Worm (Caenorhabditis elegans): ENCODE results near the gene col-151.

col-151 gene

DNA sequence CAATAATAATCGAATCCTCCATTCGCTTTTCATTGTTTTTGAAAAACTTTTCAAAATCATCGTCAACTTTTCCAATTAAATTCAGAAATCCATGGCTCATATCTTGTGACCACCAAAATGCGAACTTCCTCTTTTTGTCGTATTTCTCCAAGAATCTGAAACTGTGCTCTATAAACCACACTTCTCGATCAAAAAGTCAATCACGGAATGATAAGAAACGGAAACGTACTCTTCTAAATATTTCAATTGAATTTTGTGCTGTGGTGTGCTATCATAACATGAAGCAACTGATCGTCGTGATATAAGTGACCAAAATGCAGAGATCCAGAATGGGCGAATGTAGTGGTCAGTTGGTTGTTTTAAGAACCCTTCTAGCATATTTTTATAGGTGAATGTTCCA is 9.7 kb upstream of the col-151 start:
- no peak for TF ChIP-seq hmg-4 (GFP tag; optimal IDR thresholded peaks at IDR 0.05)
- TF ChIP-seq B0310.2 (tag; optimal IDR thresholded peaks at IDR 0.05): no peak
- no peak for TF ChIP-seq flt-1 (GFP tag; IDR thresholded peaks at IDR 0.05)
- TF ChIP-seq tbx-11 (GFP tag; IDR thresholded peaks at IDR 0.05): no peak

DNA sequence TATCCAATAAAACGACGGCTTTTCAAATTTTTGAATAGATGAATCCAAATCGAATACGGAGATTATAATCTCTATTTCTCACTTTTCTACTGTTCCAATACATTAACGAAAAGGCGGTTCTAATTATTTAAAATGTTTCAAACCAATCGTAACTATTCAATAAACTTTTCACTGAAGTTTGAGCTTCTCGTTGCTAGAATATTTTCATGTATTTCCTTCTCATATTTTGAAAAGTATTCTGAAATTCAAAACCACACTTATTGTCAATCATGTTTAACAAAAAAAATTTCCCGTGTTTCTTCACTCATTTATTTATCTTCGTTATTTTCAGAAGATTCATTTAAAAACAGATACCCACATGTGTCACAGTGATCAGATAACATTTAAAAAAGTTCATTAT is 7.8 kb upstream of the col-151 start, which contains the start of gene F15H10.8:
Gene F15H10.8 (minus strand): TSS at position 101 of the 400 bp plus-strand sequence.
- no peak for TF ChIP-seq hnd-1 (tag; optimal IDR thresholded peaks at IDR 0.05)
- no peak for TF ChIP-seq pes-1 (GFP tag; IDR thresholded peaks at IDR 0.05)
- no peak for TF ChIP-seq sea-1 (GFP tag; conservative IDR thresholded peaks at IDR 0.05)
- TF ChIP-seq ama-1 (optimal IDR thresholded peaks at IDR 0.05): no peak
- no peak for TF ChIP-seq aly-1 (tag; optimal IDR thresholded peaks at IDR 0.05)
- TF ChIP-seq flt-1 (GFP tag; IDR thresholded peaks at IDR 0.05): no peak
- TF ChIP-seq ceh-13 (GFP tag; optimal IDR thresholded peaks at IDR 0.05): no peak
- TF ChIP-seq hmbx-1 (tag; optimal IDR thresholded peaks at IDR 0.05): no peak
- TF ChIP-seq tbx-11 (GFP tag; IDR thresholded peaks at IDR 0.05): no peak
- no peak for TF ChIP-seq ceh-36 (tag; optimal IDR thresholded peaks at IDR 0.05)
- TF ChIP-seq scrt-1 (GFP tag; IDR thresholded peaks at IDR 0.05): no peak
- no peak for TF ChIP-seq tbx-37 (GFP tag; conservative IDR thresholded peaks at IDR 0.05)
- TF ChIP-seq hmg-4 (GFP tag; optimal IDR thresholded peaks at IDR 0.05): no peak
- no peak for TF ChIP-seq B0310.2 (tag; optimal IDR thresholded peaks at IDR 0.05)
- no peak for TF ChIP-seq F13C5.2 (tag; optimal IDR thresholded peaks at IDR 0.05)

DNA sequence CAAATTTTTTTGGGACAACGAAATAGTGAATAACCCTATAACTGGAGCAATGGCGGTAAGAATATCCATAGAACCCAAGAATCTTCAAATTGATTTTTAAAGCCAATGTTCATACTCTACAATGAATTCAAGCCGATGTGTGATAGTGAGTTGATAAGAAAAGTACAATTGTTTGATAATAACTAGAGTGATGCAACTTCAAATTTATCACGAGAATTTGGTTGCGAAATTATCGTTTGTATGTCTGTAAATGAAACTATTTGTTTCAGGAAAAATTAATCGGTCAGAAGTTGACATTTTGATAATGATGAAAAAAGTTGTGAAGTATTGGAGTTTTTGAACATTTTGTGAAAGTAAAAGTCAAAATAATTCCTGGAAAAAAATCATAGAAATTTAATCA is 4.3 kb upstream of the col-151 start:
- no peak for TF ChIP-seq ama-1 (optimal IDR thresholded peaks at IDR 0.05)

DNA sequence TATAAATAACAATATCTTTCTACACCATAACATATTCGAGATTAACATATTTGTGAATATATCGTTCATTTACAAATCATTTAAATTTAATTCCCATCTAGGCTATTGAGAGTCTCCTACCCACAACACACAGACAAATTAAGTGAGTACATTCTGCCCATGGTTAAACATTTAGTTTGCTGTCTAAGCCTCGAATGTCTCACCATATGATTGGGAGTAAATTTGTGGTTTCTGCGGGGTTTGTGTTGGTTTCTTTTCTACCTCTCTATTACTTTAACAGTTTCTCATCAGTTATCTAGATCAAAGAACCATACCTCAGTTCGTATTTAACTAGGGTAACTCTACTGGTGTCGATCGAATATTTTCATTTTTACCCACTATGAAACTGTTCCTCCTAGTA is 3.4 kb upstream of the col-151 start, which contains the start of gene ugt-2:
Gene ugt-2 (plus strand): TSS at position 371 of the 400 bp plus-strand sequence.
- TF ChIP-seq flt-1 (GFP tag; IDR thresholded peaks at IDR 0.05) (no peak), sea-1 (GFP tag; conservative IDR thresholded peaks at IDR 0.05) (no peak), ceh-36 (tag; optimal IDR thresholded peaks at IDR 0.05) (no peak), ets-7 (tag; optimal IDR thresholded peaks at IDR 0.05) (no peak)

DNA sequence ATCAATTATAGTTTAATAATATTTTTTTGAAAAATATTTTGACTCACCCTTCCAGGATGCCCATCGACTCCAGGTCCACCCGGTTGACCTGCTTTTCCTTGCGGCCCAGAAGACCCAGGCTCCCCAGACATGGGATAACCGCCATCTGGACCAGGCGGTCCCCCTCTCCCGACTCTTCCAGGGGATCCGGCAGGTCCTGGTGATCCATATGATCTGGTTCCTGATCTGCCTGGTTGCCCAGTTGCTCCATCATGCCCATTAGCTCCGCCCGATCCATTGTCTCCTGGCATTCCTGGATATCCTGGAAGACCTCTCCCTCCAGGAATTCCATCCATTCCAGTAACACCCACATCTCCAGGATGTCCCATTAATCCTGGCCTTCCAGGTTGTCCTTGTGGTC is 1.3 kb downstream of the col-151 start:
- TF ChIP-seq sea-1 (GFP tag; conservative IDR thresholded peaks at IDR 0.05): no peak
- no peak for TF ChIP-seq tbx-37 (GFP tag; conservative IDR thresholded peaks at IDR 0.05)
- TF ChIP-seq pes-1 (GFP tag; IDR thresholded peaks at IDR 0.05): no peak
- no peak for TF ChIP-seq hnd-1 (tag; optimal IDR thresholded peaks at IDR 0.05)
- TF ChIP-seq aly-1 (tag; optimal IDR thresholded peaks at IDR 0.05): no peak
- no peak for TF ChIP-seq ama-1 (optimal IDR thresholded peaks at IDR 0.05)
- TF ChIP-seq ceh-13 (GFP tag; optimal IDR thresholded peaks at IDR 0.05): no peak
- TF ChIP-seq ets-7 (tag; optimal IDR thresholded peaks at IDR 0.05): no peak
- no peak for TF ChIP-seq hmg-4 (GFP tag; optimal IDR thresholded peaks at IDR 0.05)
- TF ChIP-seq ceh-36 (tag; optimal IDR thresholded peaks at IDR 0.05): no peak

DNA sequence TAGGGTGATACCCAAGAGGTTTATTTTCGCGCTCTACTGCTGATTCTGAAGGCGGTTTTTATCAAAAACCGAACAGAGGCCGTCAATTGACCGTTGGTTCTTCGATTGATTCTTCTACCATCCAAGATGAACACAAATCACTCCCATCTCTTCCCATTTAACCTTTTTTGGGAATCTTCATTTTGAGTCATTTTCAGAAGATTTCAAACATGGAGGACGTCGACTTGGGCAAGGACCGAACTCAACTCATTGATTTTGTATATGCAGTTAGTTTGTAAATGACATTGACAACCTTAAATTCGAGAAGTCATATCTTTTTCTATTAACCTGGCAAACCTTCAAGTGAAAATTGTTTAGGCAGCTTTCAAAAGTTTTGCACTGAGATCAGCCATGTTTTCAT is 6.7 kb downstream of the col-151 start, which contains the start of gene AC3.5:
Gene AC3.5 (plus strand): TSS at position 210 of the 400 bp plus-strand sequence.
- no peak for TF ChIP-seq hmg-4 (GFP tag; optimal IDR thresholded peaks at IDR 0.05)
- no peak for TF ChIP-seq scrt-1 (GFP tag; IDR thresholded peaks at IDR 0.05)
- TF ChIP-seq tbx-11 (GFP tag; IDR thresholded peaks at IDR 0.05): no peak
- no peak for TF ChIP-seq ama-1 (optimal IDR thresholded peaks at IDR 0.05)
- TF ChIP-seq B0310.2 (tag; optimal IDR thresholded peaks at IDR 0.05): no peak
- TF ChIP-seq ceh-36 (tag; optimal IDR thresholded peaks at IDR 0.05): no peak
- no peak for TF ChIP-seq hnd-1 (tag; optimal IDR thresholded peaks at IDR 0.05)
- TF ChIP-seq pes-1 (GFP tag; IDR thresholded peaks at IDR 0.05): no peak

DNA sequence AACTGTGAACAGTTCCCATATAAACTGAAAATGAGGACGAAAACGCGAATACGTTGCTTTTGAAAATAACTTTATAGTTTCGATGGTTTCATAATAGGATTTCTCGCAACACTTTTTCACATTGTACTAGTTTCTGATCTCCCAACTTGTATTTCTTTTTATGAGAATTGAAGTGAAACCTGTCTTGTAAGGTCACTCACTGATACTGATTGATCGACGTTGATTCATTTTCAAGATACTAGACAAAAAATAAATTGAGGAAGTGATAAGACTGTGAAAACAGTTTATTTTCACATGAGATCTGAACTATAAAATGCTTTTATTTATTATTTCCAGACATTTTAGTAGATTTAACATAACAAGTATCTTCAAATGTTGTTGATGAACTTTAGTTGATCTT is 7.6 kb downstream of the col-151 start:
- TF ChIP-seq tra-4 (tag; optimal IDR thresholded peaks at IDR 0.05): no peak
- no peak for TF ChIP-seq F13C5.2 (tag; optimal IDR thresholded peaks at IDR 0.05)
- TF ChIP-seq ama-1 (optimal IDR thresholded peaks at IDR 0.05): no peak
- TF ChIP-seq hmbx-1 (tag; optimal IDR thresholded peaks at IDR 0.05): no peak
- no peak for TF ChIP-seq aly-1 (tag; optimal IDR thresholded peaks at IDR 0.05)
- no peak for TF ChIP-seq hmg-4 (GFP tag; optimal IDR thresholded peaks at IDR 0.05)
- no peak for TF ChIP-seq sea-1 (GFP tag; conservative IDR thresholded peaks at IDR 0.05)

DNA sequence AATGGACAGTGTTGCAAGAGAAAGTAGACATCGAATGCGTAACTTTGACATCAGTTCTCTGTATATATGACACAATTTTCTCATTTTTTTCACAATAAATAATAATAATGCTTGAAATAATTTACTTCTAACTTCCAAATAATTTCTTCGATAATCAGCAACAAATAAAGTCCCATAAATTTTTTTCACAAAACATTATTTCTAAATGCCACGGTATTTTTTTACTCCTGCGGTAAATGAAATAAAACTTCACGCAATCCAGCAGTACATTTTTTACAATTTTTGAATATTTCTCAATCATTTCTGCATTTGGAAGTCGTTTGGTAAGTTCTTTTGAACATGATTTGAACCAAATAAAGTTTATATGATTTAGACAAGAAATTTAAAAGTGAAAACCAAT is 11.1 kb downstream of the col-151 start, which contains the start of gene spe-10:
Gene spe-10 (plus strand): TSS at position 301 of the 400 bp plus-strand sequence.
- TF ChIP-seq ceh-36 (tag; optimal IDR thresholded peaks at IDR 0.05): no peak
- TF ChIP-seq B0310.2 (tag; optimal IDR thresholded peaks at IDR 0.05): no peak
- TF ChIP-seq pes-1 (GFP tag; IDR thresholded peaks at IDR 0.05): no peak
- no peak for TF ChIP-seq ceh-13 (GFP tag; optimal IDR thresholded peaks at IDR 0.05)
- TF ChIP-seq F13C5.2 (tag; optimal IDR thresholded peaks at IDR 0.05): no peak
- no peak for TF ChIP-seq scrt-1 (GFP tag; IDR thresholded peaks at IDR 0.05)
- no peak for TF ChIP-seq tbx-11 (GFP tag; IDR thresholded peaks at IDR 0.05)
- no peak for TF ChIP-seq hnd-1 (tag; optimal IDR thresholded peaks at IDR 0.05)
- no peak for TF ChIP-seq hmg-4 (GFP tag; optimal IDR thresholded peaks at IDR 0.05)
- TF ChIP-seq ama-1 (optimal IDR thresholded peaks at IDR 0.05): no peak
- no peak for TF ChIP-seq aly-1 (tag; optimal IDR thresholded peaks at IDR 0.05)

DNA sequence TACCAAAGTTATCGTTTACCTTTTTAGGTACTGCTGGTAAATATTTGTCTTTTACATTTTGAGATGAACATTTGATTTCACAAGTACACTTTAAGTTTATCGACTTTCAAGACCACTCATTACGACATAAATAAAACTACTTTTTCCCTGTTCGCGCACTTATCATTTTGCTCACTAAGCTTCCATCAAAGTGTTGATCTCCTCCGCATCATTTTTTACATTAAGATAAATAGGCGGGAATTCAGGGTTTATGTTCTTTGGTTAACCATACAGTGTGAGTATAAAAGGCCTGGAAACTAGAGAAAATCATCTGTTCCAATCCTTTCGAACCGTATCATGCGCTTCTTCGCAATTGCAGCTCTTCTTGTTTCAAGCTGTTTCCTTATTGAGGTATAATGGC is 12.9 kb downstream of the col-151 start, which contains the start of gene pqn-2:
Gene pqn-2 (plus strand): TSS at position 301 of the 400 bp plus-strand sequence.
- no peak for TF ChIP-seq pes-1 (GFP tag; IDR thresholded peaks at IDR 0.05)
- TF ChIP-seq flt-1 (GFP tag; IDR thresholded peaks at IDR 0.05): no peak
- no peak for TF ChIP-seq hnd-1 (tag; optimal IDR thresholded peaks at IDR 0.05)
- no peak for TF ChIP-seq hmbx-1 (tag; optimal IDR thresholded peaks at IDR 0.05)
- TF ChIP-seq F13C5.2 (tag; optimal IDR thresholded peaks at IDR 0.05): no peak
- TF ChIP-seq aly-1 (tag; optimal IDR thresholded peaks at IDR 0.05): no peak
- no peak for TF ChIP-seq B0310.2 (tag; optimal IDR thresholded peaks at IDR 0.05)
- no peak for TF ChIP-seq sea-1 (GFP tag; conservative IDR thresholded peaks at IDR 0.05)
- TF ChIP-seq hmg-4 (GFP tag; optimal IDR thresholded peaks at IDR 0.05): no peak
- TF ChIP-seq tbx-11 (GFP tag; IDR thresholded peaks at IDR 0.05): no peak
- no peak for TF ChIP-seq ama-1 (optimal IDR thresholded peaks at IDR 0.05)
